Worm (Caenorhabditis elegans): ENCODE measurements around the gene F14F9.3.

DNA sequence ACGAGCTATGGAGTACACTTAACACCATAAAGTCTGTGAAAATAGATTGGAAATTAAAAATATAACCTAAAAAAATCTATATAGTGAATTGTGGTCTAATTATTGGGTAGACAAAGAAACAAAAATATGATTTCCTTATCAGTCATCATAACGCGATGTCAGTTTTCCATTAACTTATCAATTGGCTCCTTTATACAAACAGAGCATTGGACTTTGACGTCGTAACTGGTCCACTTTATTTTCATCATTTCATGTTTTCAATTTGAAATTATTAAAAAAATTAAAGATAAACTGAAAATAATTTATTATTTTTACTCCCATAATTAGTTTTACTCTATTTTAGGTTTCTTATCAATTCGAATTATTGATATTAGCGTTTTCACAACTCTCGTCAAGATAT lies 40.0 kb downstream of the F14F9.3 start:
- no peak for TF ChIP-seq cog-1 (tag; optimal IDR thresholded peaks at IDR 0.05)
- TF ChIP-seq flt-1 (GFP tag; IDR thresholded peaks at IDR 0.05), result no peak
- no peak for TF ChIP-seq ref-1 (GFP tag; conservative IDR thresholded peaks at IDR 0.05)
- no peak for TF ChIP-seq klf-2 (GFP tag; conservative IDR thresholded peaks at IDR 0.05)
- TF ChIP-seq tab-1 (GFP tag; IDR thresholded peaks at IDR 0.05), result no peak
- TF ChIP-seq med-1 (GFP tag; optimal IDR thresholded peaks at IDR 0.05; ENCODE audit: insufficient read depth), result no peak
- TF ChIP-seq T22C8.4 (GFP tag; IDR thresholded peaks at IDR 0.05), result no peak
